Fruit fly (Drosophila melanogaster): ENCODE measurements around the gene CG8043.
A peak's percentile ranks its signal among the peaks of the same experiment; 100 is the strongest.

CG8043 gene

DNA sequence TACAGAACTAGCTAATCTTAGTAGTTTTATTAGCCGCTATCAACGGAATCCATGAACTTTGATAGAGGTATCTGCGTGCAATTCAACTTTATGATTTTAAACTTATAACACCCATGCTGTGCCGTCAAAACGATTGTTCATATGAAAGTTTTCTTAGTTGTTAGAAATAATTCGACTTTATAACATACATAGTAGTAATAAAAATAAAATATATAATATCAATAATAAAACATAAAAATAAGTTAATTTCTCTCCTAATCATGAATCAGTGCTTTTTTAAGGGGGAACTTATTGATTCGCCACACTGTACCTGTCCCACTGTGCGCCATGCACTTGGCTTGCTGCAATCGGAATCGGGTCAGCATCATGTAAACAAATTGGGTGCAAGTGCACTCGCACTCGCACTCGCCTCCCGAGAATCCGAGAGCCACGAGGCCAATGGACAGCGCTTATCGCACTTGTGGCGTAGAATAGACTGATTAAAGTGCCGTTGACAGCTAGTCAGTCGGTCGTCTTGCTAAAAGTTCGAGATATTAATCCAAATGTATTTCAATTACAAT lies 35.3 kb downstream of the CG8043 start (continued):
- TF ChIP-seq CG12219 (GFP tag; optimal IDR thresholded peaks at IDR 0.05), result no peak
- no peak for TF ChIP-seq CG2120 (GFP tag; optimal IDR thresholded peaks at IDR 0.05)
- TF ChIP-seq CG3847 (GFP tag; IDR thresholded peaks at IDR 0.05), result 0 out of 2 replicates have a peak, but pooled peaks have one; percentile 15
- TF ChIP-seq scrt (GFP tag; optimal IDR thresholded peaks at IDR 0.05), result no peak
- no peak for TF ChIP-seq nerfin-2 (GFP tag; IDR thresholded peaks at IDR 0.05; ENCODE audit: partially characterized antibody)
- TF ChIP-seq CG15269 (tag; optimal IDR thresholded peaks at IDR 0.05), result peak; percentile 9
- peak; percentile 12 for TF ChIP-seq CG18599 (GFP tag; optimal IDR thresholded peaks at IDR 0.05)
- peak; percentile 19 for TF ChIP-seq CG17385 (GFP tag; optimal IDR thresholded peaks at IDR 0.05)
- TF ChIP-seq tap (tag; optimal IDR thresholded peaks at IDR 0.05), result peak; percentile 3
- no peak for TF ChIP-seq CG17186 (GFP tag; optimal IDR thresholded peaks at IDR 0.05)
- TF ChIP-seq D19A (tag; optimal IDR thresholded peaks at IDR 0.05), result no peak
- TF ChIP-seq CG13624 (GFP tag; optimal IDR thresholded peaks at IDR 0.05), result no peak
- 0 out of 3 replicates have a peak, but pooled peaks have one; percentile 23 for TF ChIP-seq CG2889 (GFP tag; IDR thresholded peaks at IDR 0.05)
- peak; percentile 69 for TF ChIP-seq Deaf1 (tag; optimal IDR thresholded peaks at IDR 0.05)
- no peak for TF ChIP-seq CG32772 (GFP tag; IDR thresholded peaks at IDR 0.05)
- TF ChIP-seq CG7963 (GFP tag; IDR thresholded peaks at IDR 0.05; ENCODE audit: partially characterized antibody), result no peak
- no peak for TF ChIP-seq Scr (GFP tag; IDR thresholded peaks at IDR 0.05; ENCODE audit: partially characterized antibody)
- no peak for TF ChIP-seq CG4328 (GFP tag; optimal IDR thresholded peaks at IDR 0.05)
- TF ChIP-seq Dll (GFP tag; IDR thresholded peaks at IDR 0.05; ENCODE audit: partially characterized antibody), result no peak
- no peak for TF ChIP-seq p53 (GFP tag; optimal IDR thresholded peaks at IDR 0.05)
- no peak for TF ChIP-seq fd64A (GFP tag; optimal IDR thresholded peaks at IDR 0.05)
- TF ChIP-seq bsh (GFP tag; optimal IDR thresholded peaks at IDR 0.05), result peak in 1 of 2 experiments; percentile 50
- no peak for TF ChIP-seq Awh (GFP tag; IDR thresholded peaks at IDR 0.05)
- no peak for TF ChIP-seq CG3281 (GFP tag; optimal IDR thresholded peaks at IDR 0.05)
- TF ChIP-seq CG13775 (GFP tag; optimal IDR thresholded peaks at IDR 0.05), result no peak
- TF ChIP-seq CG10979 (tag; optimal IDR thresholded peaks at IDR 0.05), result peak; percentile 18
- no peak for TF ChIP-seq zen (tag; optimal IDR thresholded peaks at IDR 0.05)
- no peak for TF ChIP-seq CG8944 (GFP tag; optimal IDR thresholded peaks at IDR 0.05)
- TF ChIP-seq cwo (GFP tag; optimal IDR thresholded peaks at IDR 0.05), result no peak
- TF ChIP-seq tna (GFP tag; IDR thresholded peaks at IDR 0.05; ENCODE audit: partially characterized antibody), result no peak
- TF ChIP-seq Atf6 (GFP tag; IDR thresholded peaks at IDR 0.05), result no peak
- no peak for TF ChIP-seq shn (GFP tag; optimal IDR thresholded peaks at IDR 0.05)
- TF ChIP-seq Fer3 (tag; optimal IDR thresholded peaks at IDR 0.05), result no peak
- TF ChIP-seq CG11696 (GFP tag; IDR thresholded peaks at IDR 0.05), result no peak
- no peak for TF ChIP-seq twi (tag; optimal IDR thresholded peaks at IDR 0.05)
- no peak for TF ChIP-seq CG13296 (GFP tag; optimal IDR thresholded peaks at IDR 0.05)
- TF ChIP-seq CG34376 (GFP tag; optimal IDR thresholded peaks at IDR 0.05), result peak; percentile 39
- no peak for TF ChIP-seq BtbVII (GFP tag; optimal IDR thresholded peaks at IDR 0.05)
- no peak for TF ChIP-seq CG18262 (tag; optimal IDR thresholded peaks at IDR 0.05)
- TF ChIP-seq CG5245 (GFP tag; optimal IDR thresholded peaks at IDR 0.05), result no peak
- TF ChIP-seq vnd (GFP tag; IDR thresholded peaks at IDR 0.05; ENCODE audit: partially characterized antibody), result no peak
- no peak for TF ChIP-seq ken (GFP tag; IDR thresholded peaks at IDR 0.05)
- TF ChIP-seq CG17802 (tag; optimal IDR thresholded peaks at IDR 0.05), result no peak
- no peak for TF ChIP-seq org-1 (GFP tag; optimal IDR thresholded peaks at IDR 0.05)
- no peak for TF ChIP-seq dm (GFP tag; optimal IDR thresholded peaks at IDR 0.05)
- TF ChIP-seq Stat92E (GFP tag; optimal IDR thresholded peaks at IDR 0.05), result no peak
- TF ChIP-seq bowl (GFP tag; IDR thresholded peaks at IDR 0.05), result 0 out of 2 replicates have a peak, but pooled peaks have one; percentile 12
- no peak for TF ChIP-seq CG10209 (GFP tag; optimal IDR thresholded peaks at IDR 0.05)
- peak; percentile 49 for TF ChIP-seq CG11504 (tag; optimal IDR thresholded peaks at IDR 0.05)
